Worm (Caenorhabditis elegans) whole organism, late embryonic: ENCODE data around the gene C14C6.3.

Experiments used
- C08G9.2 ChIP-seq: sonication (generic microtip); optimal IDR thresholded peaks from 2 replicates; lab custom pipeline; 2016; ENCODE audit warnings: mild to moderate bottlenecking, missing genetic modification characterization, moderate library complexity, missing compliant biosample characterization
- K09A11.1 ChIP-seq: sonication (generic microtip); optimal IDR thresholded peaks from 2 replicates; lab custom pipeline; 2017; ENCODE audit warnings: antibody characterized with exemption, mild to moderate bottlenecking, missing genetic modification characterization, missing compliant biosample characterization; ENCODE audit not compliant: insufficient read depth
- Y22D7AL.16 ChIP-seq: sonication (generic microtip); optimal IDR thresholded peaks from 2 replicates; lab custom pipeline; 2016; ENCODE audit warnings: missing genetic modification characterization, missing compliant biosample characterization
- ama-1 ChIP-seq: fragments of 150-350 bp; optimal IDR thresholded peaks from 2 replicates; lab custom pipeline; 2014
- fax-1 ChIP-seq: sonication (generic microtip); optimal IDR thresholded peaks from 2 replicates; lab custom pipeline; 2016; ENCODE audit warnings: missing genotype, missing genetic modification characterization, missing compliant biosample characterization
- mec-3 ChIP-seq: sonication (generic microtip); optimal IDR thresholded peaks from 2 replicates; lab custom pipeline; 2016; ENCODE audit warnings: borderline replicate concordance, missing genetic modification characterization, missing compliant biosample characterization
- nhr-11 ChIP-seq: fragments of 150-350 bp; optimal IDR thresholded peaks from 2 replicates; lab custom pipeline; 2014; ENCODE audit warnings: missing biosample characterization, missing genetic modification characterization
- odd-2 ChIP-seq: sonication (generic microtip); optimal IDR thresholded peaks from 2 replicates; lab custom pipeline; 2017; ENCODE audit warnings: antibody characterized with exemption, mild to moderate bottlenecking, missing genetic modification characterization, missing compliant biosample characterization
- pha-4 ChIP-seq: fragments of 150-350 bp; optimal IDR thresholded peaks from 2 replicates; lab custom pipeline; 2018; ENCODE audit warnings: missing biosample characterization, missing genetic modification reagents, missing genetic modification characterization
- pqm-1 ChIP-seq: sonication (generic microtip); optimal IDR thresholded peaks from 2 replicates; lab custom pipeline; 2016; ENCODE audit warnings: missing genetic modification characterization, missing compliant biosample characterization
- tbx-2 ChIP-seq: sonication (generic microtip); optimal IDR thresholded peaks from 2 replicates; lab custom pipeline; 2016; ENCODE audit warnings: missing genetic modification characterization, missing compliant biosample characterization
- unc-42 ChIP-seq: sonication (generic microtip); optimal IDR thresholded peaks from 2 replicates; lab custom pipeline; 2016; ENCODE audit warnings: missing genotype, missing genetic modification characterization, missing compliant biosample characterization
- ztf-16 ChIP-seq: sonication (generic microtip); optimal IDR thresholded peaks from 2 replicates; lab custom pipeline; 2017; ENCODE audit warnings: missing genetic modification characterization, missing compliant biosample characterization

DNA sequence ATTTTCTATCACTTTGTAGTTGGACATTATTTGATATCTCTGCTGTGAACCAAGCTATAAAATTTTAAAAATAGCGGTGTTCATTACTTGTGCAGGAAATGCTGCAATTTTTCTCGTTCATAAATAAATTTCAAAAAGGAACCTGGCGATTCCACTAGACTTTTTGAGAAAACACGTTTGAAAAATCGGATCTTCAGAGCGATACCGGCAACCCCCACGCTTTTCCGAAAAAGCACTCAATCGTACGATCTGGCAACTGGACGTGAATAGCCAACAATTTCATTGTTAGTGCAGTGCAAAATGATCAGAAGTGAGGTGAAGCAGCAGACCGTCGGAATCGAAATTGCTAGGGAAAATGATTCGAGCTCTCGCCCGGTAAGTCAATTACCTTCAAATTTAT lies 38.3 kb downstream of the C14C6.3 start, which contains the start of gene nstp-7:
- TF ChIP-seq fax-1 (tag; lab: Kevin White, UChicago) (no peak), ztf-16 (tag; lab: Kevin White, UChicago) (no peak), C08G9.2 (no peak), Y22D7AL.16 (no peak), tbx-2 (tag; lab: Kevin White, UChicago) (no peak), unc-42 (tag; lab: Kevin White, UChicago) (no peak), ama-1 (lab: Kevin White, UChicago) (no peak), pqm-1 (tag; lab: Kevin White, UChicago) (no peak), nhr-11 (no peak), odd-2 (tag; lab: Kevin White, UChicago) (no peak), mec-3 (tag; lab: Kevin White, UChicago) (no peak), pha-4 (tag; lab: Kevin White, UChicago) (no peak), K09A11.1 (tag; lab: Kevin White, UChicago) (no peak)
